Fruit fly (Drosophila melanogaster) whole organism, prepupa: ENCODE measurements around the gene CG13058.

Source experiments
- CG10631 ChIP-seq: fragments of 200-800 bp; sonication (Bioruptor generic); optimal IDR thresholded peaks from 2 replicates; lab custom pipeline; 2016; ENCODE audit warnings: missing biosample characterization, missing genetic modification characterization
- CG1621 ChIP-seq: fragments of 200-800 bp; sonication (Bioruptor generic); optimal IDR thresholded peaks from 3 replicates; lab custom pipeline; 2018; ENCODE audit warnings: missing biosample characterization, mild to moderate bottlenecking, missing genetic modification characterization
- CG32006 ChIP-seq: fragments of 200-800 bp; sonication (Bioruptor generic); optimal IDR thresholded peaks from 3 replicates; lab custom pipeline; 2017; ENCODE audit warnings: missing biosample characterization, mild to moderate bottlenecking, missing genetic modification characterization
- CG6854 ChIP-seq: fragments of 200-800 bp; sonication (Bioruptor generic); optimal IDR thresholded peaks from 2 replicates; lab custom pipeline; 2017; ENCODE audit warnings: missing biosample characterization, mild to moderate bottlenecking, missing genetic modification characterization
- Eip93F ChIP-seq: fragments of 200-800 bp; sonication (Bioruptor generic); optimal IDR thresholded peaks from 2 replicates; lab custom pipeline; 2016; ENCODE audit warnings: missing biosample characterization, mild to moderate bottlenecking, missing genetic modification characterization
- Ets21C ChIP-seq: fragments of 200-800 bp; sonication (Bioruptor generic); optimal IDR thresholded peaks from 3 replicates; lab custom pipeline; 2016; ENCODE audit warnings: missing biosample characterization, missing genetic modification characterization
- Gug ChIP-seq: fragments of 200-800 bp; sonication (Bioruptor generic); IDR thresholded peaks from 2 replicates; pipeline ENCODE4 v1.3.6; 2022; ENCODE audit warnings: missing biosample characterization, missing genetic modification characterization
- Hr4 ChIP-seq: fragments of 200-800 bp; sonication (Bioruptor generic); optimal IDR thresholded peaks from 3 replicates; lab custom pipeline; 2016; ENCODE audit warnings: missing biosample characterization, missing genetic modification characterization
- Lpt ChIP-seq: fragments of 200-800 bp; sonication (Bioruptor generic); optimal IDR thresholded peaks from 3 replicates; lab custom pipeline; 2016; ENCODE audit warnings: missing biosample characterization, missing genetic modification characterization
- Met ChIP-seq: fragments of 200-800 bp; sonication (Bioruptor generic); optimal IDR thresholded peaks from 3 replicates; lab custom pipeline; 2016; ENCODE audit warnings: missing biosample characterization, missing genetic modification characterization
- fd59A ChIP-seq: fragments of 200-800 bp; sonication (Bioruptor generic); optimal IDR thresholded peaks from 2 replicates; lab custom pipeline; 2017; ENCODE audit warnings: missing biosample characterization, mild to moderate bottlenecking, missing genetic modification characterization, missing genetic modification reagents
- fkh ChIP-seq: fragments of 200-800 bp; sonication (Bioruptor generic); optimal IDR thresholded peaks from 3 replicates; lab custom pipeline; 2017; ENCODE audit warnings: missing biosample characterization, mild to moderate bottlenecking, missing genetic modification characterization, moderate library complexity
- svp ChIP-seq: fragments of 200-800 bp; sonication (Bioruptor generic); peaks from one replicate; lab custom pipeline; 2016; ENCODE audit warnings: missing biosample characterization, missing genetic modification characterization

- no peak for TF ChIP-seq svp (GFP tag; lab: Kevin White, UChicago)
- no peak for TF ChIP-seq Gug
- no peak for TF ChIP-seq fd59A (GFP tag; lab: Kevin White, UChicago)
- no peak for TF ChIP-seq CG6854 (GFP tag; lab: Kevin White, UChicago)
- TF ChIP-seq fkh (GFP tag; lab: Kevin White, UChicago) = no peak
- TF ChIP-seq Hr4 (GFP tag; lab: Kevin White, UChicago) = no peak
- no peak for TF ChIP-seq Eip93F
- TF ChIP-seq CG1621 = no peak
- TF ChIP-seq Lpt (GFP tag; lab: Kevin White, UChicago) = no peak
- no peak for TF ChIP-seq CG10631
- TF ChIP-seq Met (GFP tag; lab: Kevin White, UChicago) = no peak
- TF ChIP-seq Ets21C (GFP tag; lab: Kevin White, UChicago) = no peak
- no peak for TF ChIP-seq CG32006 (GFP tag; lab: Kevin White, UChicago)
These were observed 854 bp downstream of the CG13058 start, which contains the start of gene CG33061 for dm6 chr3L:16329495-16329894.
